Worm (Caenorhabditis elegans) whole organism, L4 larva: ENCODE measurements around the gene srw-56.

ENCODE experiments used
- F49E8.2 ChIP-seq: sonication (generic microtip); optimal IDR thresholded peaks from 2 replicates; lab custom pipeline; 2016; ENCODE audit warnings: missing compliant biosample characterization, mild to moderate bottlenecking, missing genetic modification characterization, borderline replicate concordance
- ceh-62 ChIP-seq: sonication (generic microtip); optimal IDR thresholded peaks from 2 replicates; lab custom pipeline; 2017; ENCODE audit warnings: missing biosample characterization, missing genetic modification characterization

DNA sequence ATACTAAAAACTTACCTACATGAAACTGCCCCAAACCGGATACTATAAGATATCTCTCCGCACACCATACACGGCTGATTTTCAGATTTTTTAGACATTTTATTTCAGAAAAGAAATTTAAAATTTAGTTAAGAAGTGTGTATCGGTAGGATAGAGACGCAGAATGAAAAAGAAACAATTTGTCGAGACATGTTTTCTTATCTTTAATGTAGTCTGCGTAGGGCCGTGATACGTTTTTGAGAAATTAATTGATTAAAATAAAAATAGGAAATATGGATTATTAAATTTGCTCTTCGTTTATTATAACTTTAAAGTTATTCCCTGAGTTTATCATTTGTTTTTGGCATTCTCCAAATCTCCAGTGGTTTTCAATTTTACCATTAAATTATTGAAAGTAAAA is 28.4 kb downstream of the srw-56 start, which contains the start of gene nhr-108:
- TF ChIP-seq F49E8.2 (tag; lab: Kevin White, UChicago) (no peak), ceh-62 (tag; lab: Kevin White, UChicago) (no peak)
